1 fruit fly cellular context compared by ENCODE assay signal in the genomic region with DNA sequence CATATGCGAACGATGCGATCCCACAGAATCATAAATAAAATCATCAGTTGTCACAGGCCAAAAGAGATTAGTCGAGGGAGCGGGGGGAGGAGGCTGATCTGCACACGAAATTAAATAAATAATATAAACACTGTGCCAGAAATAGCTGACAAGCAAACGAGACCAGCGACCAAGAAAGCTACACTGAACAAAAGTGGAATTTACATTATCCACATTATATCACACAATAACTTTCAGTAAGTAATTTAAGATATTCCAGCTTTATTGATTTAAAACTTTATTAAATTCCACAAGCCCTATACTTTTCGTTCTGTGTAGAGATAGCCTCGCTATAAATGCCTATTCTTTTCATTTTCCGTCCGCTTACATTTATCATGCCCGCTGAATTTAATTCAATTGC.
TF ChIP-seq lines count a peak whose summit lies in the region.

No protein-coding gene starts in this region.

TF ChIP-seq in whole organism, embryonic, 481 proteins besides CTCF, POLR2A, EP300 and RAD21 (continued from another document):
- peak; percentile 78 for TF ChIP-seq gsb-n (tag; optimal IDR thresholded peaks at IDR 0.05; lab: Kevin White, UChicago)
